Worm (Caenorhabditis elegans) whole organism, L2 larva: ENCODE data around the gene npp-23.

ENCODE experiments used
- F13H6.1 ChIP-seq: sonication (generic microtip); optimal IDR thresholded peaks from 2 replicates; lab custom pipeline; 2016; ENCODE audit warnings: missing genetic modification characterization, missing compliant biosample characterization
- ama-1 ChIP-seq: fragments of 150-350 bp; optimal IDR thresholded peaks from 2 replicates; lab custom pipeline; 2018; ENCODE audit warnings: inconsistent platforms
- elt-1 ChIP-seq: fragments of 150-350 bp; optimal IDR thresholded peaks from 2 replicates; lab custom pipeline; 2014; ENCODE audit warnings: missing biosample characterization, missing genetic modification characterization
- fos-1 ChIP-seq: fragments of 150-350 bp; optimal IDR thresholded peaks from 2 replicates; lab custom pipeline; 2014; ENCODE audit warnings: missing biosample characterization, missing genetic modification characterization
- gmeb-1 ChIP-seq: fragments of 150-350 bp; optimal IDR thresholded peaks from 2 replicates; lab custom pipeline; 2014; ENCODE audit warnings: missing biosample characterization, missing genetic modification characterization
- lin-39 ChIP-seq: fragments of 150-350 bp; optimal IDR thresholded peaks from 2 replicates; lab custom pipeline; 2014; ENCODE audit warnings: missing biosample characterization, missing genetic modification reagents, missing genetic modification characterization
- mab-5 ChIP-seq: fragments of 150-350 bp; optimal IDR thresholded peaks from 2 replicates; lab custom pipeline; 2014; ENCODE audit warnings: missing biosample characterization, missing genetic modification characterization
- nhr-11 ChIP-seq: fragments of 150-350 bp; optimal IDR thresholded peaks from 2 replicates; lab custom pipeline; 2014; ENCODE audit warnings: missing biosample characterization, missing genetic modification characterization
- nhr-237 ChIP-seq: fragments of 150-350 bp; optimal IDR thresholded peaks from 2 replicates; lab custom pipeline; 2014; ENCODE audit warnings: missing biosample characterization, missing genetic modification characterization
- nhr-6 ChIP-seq: fragments of 150-350 bp; optimal IDR thresholded peaks from 2 replicates; lab custom pipeline; 2014; ENCODE audit warnings: missing biosample characterization, missing genetic modification characterization
- sma-9 ChIP-seq, 2 experiments: fragments of 150-350 bp in 1 of 2; sonication (generic microtip) in 1 of 2; optimal IDR thresholded peaks; 2 replicates each; lab custom pipeline; 2014 to 2016; ENCODE audit warnings: missing genetic modification characterization in 2 of 2, mild to moderate bottlenecking in 1 of 2, missing biosample characterization in 1 of 2, missing compliant biosample characterization in 1 of 2, missing genetic modification reagents in 1 of 2, moderate library complexity in 1 of 2
- snpc-4 ChIP-seq: fragments of 150-350 bp; optimal IDR thresholded peaks from 2 replicates; lab custom pipeline; 2014; ENCODE audit warnings: missing biosample characterization, missing genetic modification characterization
- zag-1 ChIP-seq: fragments of 150-350 bp; optimal IDR thresholded peaks from 2 replicates; lab custom pipeline; 2014; ENCODE audit warnings: missing biosample characterization, missing genetic modification characterization
- ztf-4 ChIP-seq: fragments of 150-350 bp; optimal IDR thresholded peaks from 2 replicates; lab custom pipeline; 2014; ENCODE audit warnings: missing biosample characterization, missing genetic modification characterization

DNA sequence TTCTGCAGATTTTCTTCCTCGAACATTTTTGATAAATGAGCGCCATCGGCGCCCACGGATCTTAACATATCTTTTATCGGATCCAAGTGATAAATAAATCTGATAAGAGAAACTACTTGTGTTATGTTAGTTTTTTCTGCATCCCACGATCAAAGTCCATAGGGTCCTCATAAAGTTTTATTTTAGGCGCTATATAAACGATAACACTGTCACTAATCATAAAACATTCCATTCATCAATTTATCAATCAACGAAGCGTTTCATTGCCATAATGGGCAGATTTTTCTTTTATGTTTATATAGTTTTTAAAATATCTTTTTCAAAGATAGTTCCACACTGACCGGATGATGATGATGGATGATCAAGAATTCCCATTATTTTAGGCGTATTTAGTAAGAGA, 4.8 kb downstream of the npp-23 start:
- TF ChIP-seq mab-5 (tag; lab: Kevin White, UChicago), result peak; percentile 52
- no peak for TF ChIP-seq nhr-6 (tag; lab: Kevin White, UChicago)
- TF ChIP-seq gmeb-1 (tag; lab: Kevin White, UChicago), result peak; percentile 36
- peak; percentile 43 for TF ChIP-seq sma-9 (GFP tag; optimal IDR thresholded peaks at IDR 0.05; lab: Kevin White, UChicago)
- no peak for TF ChIP-seq sma-9 (tag; optimal IDR thresholded peaks at IDR 0.05; lab: Kevin White, UChicago)
- no peak for TF ChIP-seq ama-1 (lab: Kevin White, UChicago)
- TF ChIP-seq zag-1, result no peak
- TF ChIP-seq snpc-4 (tag; lab: Kevin White, UChicago), result no peak
- no peak for TF ChIP-seq fos-1 (tag; lab: Kevin White, UChicago)
- no peak for TF ChIP-seq elt-1 (tag; lab: Kevin White, UChicago)
- TF ChIP-seq nhr-237 (tag; lab: Kevin White, UChicago), result no peak
- no peak for TF ChIP-seq nhr-11 (tag; lab: Kevin White, UChicago)
- TF ChIP-seq lin-39 (tag; lab: Kevin White, UChicago), result no peak
- TF ChIP-seq F13H6.1, result no peak
- no peak for TF ChIP-seq ztf-4 (tag; lab: Kevin White, UChicago)
